Worm (Caenorhabditis elegans) whole organism, L4/young adult: ENCODE data around the gene gcy-5.

Experiments used
- W03F9.2 ChIP-seq: fragments of 150-350 bp; optimal IDR thresholded peaks from 2 replicates; lab custom pipeline; 2014; ENCODE audit warnings: missing biosample characterization, missing genetic modification characterization
- dao-5 ChIP-seq: sonication (generic microtip); optimal IDR thresholded peaks from 2 replicates; lab custom pipeline; 2016; ENCODE audit warnings: missing genotype, missing genetic modification characterization, moderate library complexity, missing compliant biosample characterization
- him-1 ChIP-seq: sonication (generic microtip); optimal IDR thresholded peaks from 2 replicates; lab custom pipeline; 2016; ENCODE audit warnings: missing genotype, missing genetic modification reagents, missing genetic modification characterization, missing compliant biosample characterization

DNA sequence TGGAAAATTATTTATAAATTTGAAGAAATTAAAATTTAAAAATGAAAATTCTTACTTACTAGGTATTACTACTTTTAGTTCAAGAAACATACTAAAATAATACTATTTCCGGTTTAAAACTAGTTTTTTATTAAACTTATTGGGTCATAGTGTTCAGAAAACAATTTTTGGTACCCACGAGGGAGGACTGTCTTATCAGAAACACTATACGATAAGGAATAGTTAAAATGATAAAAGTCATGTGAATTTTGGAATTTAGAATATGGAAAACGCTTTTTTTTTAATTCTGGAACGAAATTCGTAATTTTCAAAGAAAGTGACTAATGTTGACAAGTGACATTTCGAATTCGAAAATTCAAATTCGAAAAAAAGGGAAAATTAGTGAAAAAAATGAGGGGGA is 34.3 kb downstream of the gcy-5 start:
- TF ChIP-seq W03F9.2 (tag; lab: Kevin White, UChicago), result no peak
- TF ChIP-seq him-1 (tag; lab: Kevin White, UChicago), result no peak
- no peak for TF ChIP-seq dao-5 (tag; lab: Kevin White, UChicago)
